Fruit fly (Drosophila melanogaster) whole organism, embryonic: Measurements from ENCODE around the gene IntS9.

Experiments used
- Abd-B ChIP-seq: fragments of 200-800 bp; sonication (Bioruptor generic); optimal IDR thresholded peaks from 2 replicates; lab custom pipeline; 2018; ENCODE audit warnings: missing biosample characterization, mild to moderate bottlenecking, missing genetic modification characterization, moderate library complexity
- B-H2 ChIP-seq: fragments of 200-800 bp; sonication (Bioruptor generic); optimal IDR thresholded peaks from 2 replicates; lab custom pipeline; 2018; ENCODE audit warnings: missing biosample characterization, mild to moderate bottlenecking, missing genetic modification characterization
- CG10321 ChIP-seq: fragments of 200-800 bp; sonication (Bioruptor generic); IDR thresholded peaks from 2 replicates; pipeline ENCODE4 v1.3.6; 2022; ENCODE audit warnings: missing biosample characterization, missing genetic modification characterization
- CG11085 ChIP-seq: fragments of 200-800 bp; sonication (Bioruptor generic); IDR thresholded peaks from 2 replicates; pipeline ENCODE4 v1.3.6; 2022; ENCODE audit warnings: missing biosample characterization, missing genetic modification characterization
- CG11560 ChIP-seq: fragments of 200-800 bp; sonication (Bioruptor generic); IDR thresholded peaks from 3 replicates; pipeline ENCODE4 v1.3.6; 2022; ENCODE audit warnings: missing biosample characterization, missing genetic modification characterization
- CG12769 ChIP-seq: fragments of 200-800 bp; sonication (Bioruptor generic); optimal IDR thresholded peaks from 2 replicates; lab custom pipeline; 2019; ENCODE audit warnings: missing biosample characterization, mild to moderate bottlenecking, missing genetic modification characterization, moderate library complexity
- CG13775 ChIP-seq: fragments of 200-800 bp; sonication (Bioruptor generic); optimal IDR thresholded peaks from 3 replicates; lab custom pipeline; 2017; ENCODE audit warnings: missing biosample characterization, mild to moderate bottlenecking, missing genetic modification characterization
- CG15011 ChIP-seq: fragments of 200-800 bp; sonication (Bioruptor generic); optimal IDR thresholded peaks from 3 replicates; lab custom pipeline; 2018; ENCODE audit warnings: missing biosample characterization, mild to moderate bottlenecking, missing genetic modification characterization
- CG16779 ChIP-seq: fragments of 200-800 bp; sonication (Bioruptor generic); IDR thresholded peaks from 2 replicates; pipeline ENCODE4 v1.3.6; 2022; ENCODE audit warnings: missing biosample characterization, missing genetic modification characterization
- CG17359 ChIP-seq: fragments of 200-800 bp; sonication (Bioruptor generic); optimal IDR thresholded peaks from 3 replicates; lab custom pipeline; 2018; ENCODE audit warnings: missing biosample characterization, mild to moderate bottlenecking, missing genetic modification characterization, moderate library complexity
- CG18619 ChIP-seq: fragments of 200-800 bp; sonication (Bioruptor generic); optimal IDR thresholded peaks from 3 replicates; lab custom pipeline; 2017; ENCODE audit warnings: missing biosample characterization, mild to moderate bottlenecking, missing genetic modification characterization
- CG2120 ChIP-seq: fragments of 200-800 bp; sonication (Bioruptor generic); optimal IDR thresholded peaks from 3 replicates; lab custom pipeline; 2016; ENCODE audit warnings: missing biosample characterization, missing genetic modification characterization
- CG2199 ChIP-seq: fragments of 200-800 bp; sonication (Bioruptor generic); IDR thresholded peaks from 3 replicates; pipeline ENCODE4 v1.3.6; 2022; ENCODE audit warnings: missing biosample characterization, missing genetic modification characterization
- CG32767 ChIP-seq: fragments of 200-800 bp; sonication (Bioruptor generic); IDR thresholded peaks from 2 replicates; pipeline ENCODE4 v1.3.6; 2022; ENCODE audit warnings: missing biosample characterization, missing genetic modification characterization
- CG33557 ChIP-seq: fragments of 200-800 bp; sonication (Bioruptor generic); optimal IDR thresholded peaks from 2 replicates; lab custom pipeline; 2019; ENCODE audit warnings: missing biosample characterization, mild to moderate bottlenecking, missing genetic modification characterization, moderate library complexity
- CG4328 ChIP-seq: fragments of 200-800 bp; sonication (Bioruptor generic); optimal IDR thresholded peaks from 3 replicates; lab custom pipeline; 2017; ENCODE audit warnings: missing biosample characterization, missing genetic modification reagents, missing genetic modification characterization
- CG4730 ChIP-seq: fragments of 200-800 bp; sonication (Bioruptor generic); IDR thresholded peaks from 2 replicates; pipeline ENCODE4 v1.3.6; 2022; ENCODE audit warnings: missing biosample characterization, missing genetic modification characterization
- CG5245 ChIP-seq: fragments of 200-800 bp; sonication (Bioruptor generic); optimal IDR thresholded peaks from 3 replicates; lab custom pipeline; 2016; ENCODE audit warnings: missing biosample characterization, missing genetic modification characterization
- CG6765 ChIP-seq: fragments of 200-800 bp; sonication (Bioruptor generic); optimal IDR thresholded peaks from 3 replicates; lab custom pipeline; 2017; ENCODE audit warnings: missing biosample characterization, mild to moderate bottlenecking, missing genetic modification characterization
- CG7556 ChIP-seq: fragments of 200-800 bp; sonication (Bioruptor generic); optimal IDR thresholded peaks from 2 replicates; lab custom pipeline; 2017; ENCODE audit warnings: missing biosample characterization, mild to moderate bottlenecking, missing genetic modification characterization
- CG7987 ChIP-seq: fragments of 200-800 bp; sonication (Bioruptor generic); optimal IDR thresholded peaks from 2 replicates; lab custom pipeline; 2018; ENCODE audit warnings: missing biosample characterization, mild to moderate bottlenecking, missing genetic modification characterization, moderate library complexity
- Chrac-16 ChIP-seq: fragments of 200-800 bp; sonication (Bioruptor generic); optimal IDR thresholded peaks from 3 replicates; lab custom pipeline; 2016; ENCODE audit warnings: missing biosample characterization, missing genetic modification characterization
- D19A ChIP-seq: fragments of 200-800 bp; optimal IDR thresholded peaks from 3 replicates; lab custom pipeline; 2019; ENCODE audit warnings: missing biosample characterization, mild to moderate bottlenecking, missing genetic modification characterization, moderate library complexity
- E2f2 ChIP-seq: fragments of 200-800 bp; sonication (Bioruptor generic); IDR thresholded peaks from 2 replicates; pipeline ENCODE4 v1.3.6; 2022; ENCODE audit warnings: missing biosample characterization, missing genetic modification characterization
- HLH54F ChIP-seq: fragments of 200-800 bp; sonication (Bioruptor generic); optimal IDR thresholded peaks from 3 replicates; lab custom pipeline; 2016; ENCODE audit warnings: missing biosample characterization, missing genetic modification characterization
- Hsf ChIP-seq: fragments of 200-800 bp; sonication (Bioruptor generic); optimal IDR thresholded peaks from 3 replicates; lab custom pipeline; 2016; ENCODE audit warnings: missing biosample characterization, missing genetic modification characterization
- Med ChIP-seq: fragments of 200-800 bp; sonication (Bioruptor generic); peaks from one replicate; lab custom pipeline; 2016; ENCODE audit warnings: missing biosample characterization, missing genetic modification characterization, mild to moderate bottlenecking, inconsistent platforms, moderate library complexity
- Usf ChIP-seq: fragments of 200-800 bp; sonication (Bioruptor generic); optimal IDR thresholded peaks from 2 replicates; lab custom pipeline; 2017; ENCODE audit warnings: missing genotype, missing biosample characterization, missing genetic modification characterization
- Xbp1 ChIP-seq: fragments of 200-800 bp; sonication (Bioruptor generic); optimal IDR thresholded peaks from 3 replicates; lab custom pipeline; 2016; ENCODE audit warnings: missing biosample characterization, mild to moderate bottlenecking, missing genetic modification characterization
- caup ChIP-seq: fragments of 200-800 bp; sonication (Bioruptor generic); optimal IDR thresholded peaks from 3 replicates; lab custom pipeline; 2017; ENCODE audit warnings: missing biosample characterization, mild to moderate bottlenecking, missing genetic modification characterization, moderate library complexity; ENCODE audit not compliant: severe bottlenecking
- cg ChIP-seq: fragments of 200-800 bp; sonication (Bioruptor generic); optimal IDR thresholded peaks from 3 replicates; lab custom pipeline; 2019; ENCODE audit warnings: missing biosample characterization, mild to moderate bottlenecking, missing genetic modification characterization, moderate library complexity
- chinmo ChIP-seq: fragments of 200-800 bp; sonication (Bioruptor generic); IDR thresholded peaks from 4 replicates; pipeline ENCODE4 v1.3.6; 2022; ENCODE audit warnings: missing biosample characterization, missing genetic modification characterization; ENCODE audit not compliant: partially characterized antibody
- dpn ChIP-seq, 2 experiments: fragments of 200-800 bp; sonication (Bioruptor generic); optimal IDR thresholded peaks; 3 replicates each; lab custom pipeline; 2016; ENCODE audit warnings: missing biosample characterization in 2 of 2, missing genetic modification characterization in 2 of 2
- exex ChIP-seq: fragments of 200-800 bp; sonication (Bioruptor generic); optimal IDR thresholded peaks from 4 replicates; lab custom pipeline; 2018; ENCODE audit warnings: missing biosample characterization, mild to moderate bottlenecking, missing genetic modification characterization, moderate library complexity
- ftz-f1 ChIP-seq: fragments of 200-800 bp; sonication (Bioruptor generic); optimal IDR thresholded peaks from 2 replicates; lab custom pipeline; 2016; ENCODE audit warnings: missing biosample characterization, missing genetic modification characterization
- ind ChIP-seq: fragments of 200-800 bp; sonication (Bioruptor generic); optimal IDR thresholded peaks from 3 replicates; lab custom pipeline; 2016; ENCODE audit warnings: missing biosample characterization, missing genetic modification characterization
- inv ChIP-seq: fragments of 200-800 bp; sonication (Bioruptor generic); IDR thresholded peaks from 2 replicates; pipeline ENCODE4 v1.3.6; 2022; ENCODE audit warnings: missing biosample characterization, missing genetic modification characterization; ENCODE audit not compliant: partially characterized antibody
- mld ChIP-seq: fragments of 200-800 bp; sonication (Bioruptor generic); IDR thresholded peaks from 3 replicates; pipeline ENCODE4 v1.3.6; 2022; ENCODE audit warnings: missing biosample characterization, missing genetic modification characterization; ENCODE audit not compliant: partially characterized antibody
- nom ChIP-seq: fragments of 200-800 bp; sonication (Bioruptor generic); optimal IDR thresholded peaks from 2 replicates; lab custom pipeline; 2017; ENCODE audit warnings: missing biosample characterization, missing genetic modification characterization, mild to moderate bottlenecking, moderate library complexity, missing genetic modification reagents
- pfk ChIP-seq: fragments of 200-800 bp; sonication (Bioruptor generic); optimal IDR thresholded peaks from 2 replicates; lab custom pipeline; 2018; ENCODE audit warnings: missing biosample characterization, mild to moderate bottlenecking, missing genetic modification characterization, moderate library complexity
- pita ChIP-seq: fragments of 200-800 bp; sonication (Bioruptor generic); optimal IDR thresholded peaks from 2 replicates; lab custom pipeline; 2017; ENCODE audit warnings: missing biosample characterization, mild to moderate bottlenecking, missing genetic modification characterization
- sd ChIP-seq: fragments of 200-800 bp; sonication (Bioruptor generic); optimal IDR thresholded peaks from 3 replicates; lab custom pipeline; 2018; ENCODE audit warnings: missing biosample characterization, mild to moderate bottlenecking, missing genetic modification characterization, moderate library complexity
- seq ChIP-seq: fragments of 200-800 bp; sonication (Bioruptor generic); IDR thresholded peaks from 2 replicates; pipeline ENCODE4 v1.3.6; 2022; ENCODE audit warnings: missing biosample characterization, missing genetic modification characterization
- sisA ChIP-seq: fragments of 200-800 bp; sonication (Bioruptor generic); IDR thresholded peaks from 2 replicates; pipeline ENCODE4 v1.3.6; 2022; ENCODE audit warnings: missing biosample characterization, missing genetic modification characterization
- tap ChIP-seq: fragments of 200-800 bp; optimal IDR thresholded peaks from 3 replicates; lab custom pipeline; 2019; ENCODE audit warnings: missing biosample characterization, mild to moderate bottlenecking, missing genetic modification characterization, moderate library complexity
- tup ChIP-seq: fragments of 200-800 bp; sonication (Bioruptor generic); optimal IDR thresholded peaks from 2 replicates; lab custom pipeline; 2016; ENCODE audit warnings: missing biosample characterization, mild to moderate bottlenecking, missing genetic modification characterization, moderate library complexity
- tx ChIP-seq: fragments of 200-800 bp; sonication (Bioruptor generic); optimal IDR thresholded peaks from 2 replicates; lab custom pipeline; 2016; ENCODE audit warnings: missing biosample characterization, missing genetic modification characterization

The IntS9 gene

DNA sequence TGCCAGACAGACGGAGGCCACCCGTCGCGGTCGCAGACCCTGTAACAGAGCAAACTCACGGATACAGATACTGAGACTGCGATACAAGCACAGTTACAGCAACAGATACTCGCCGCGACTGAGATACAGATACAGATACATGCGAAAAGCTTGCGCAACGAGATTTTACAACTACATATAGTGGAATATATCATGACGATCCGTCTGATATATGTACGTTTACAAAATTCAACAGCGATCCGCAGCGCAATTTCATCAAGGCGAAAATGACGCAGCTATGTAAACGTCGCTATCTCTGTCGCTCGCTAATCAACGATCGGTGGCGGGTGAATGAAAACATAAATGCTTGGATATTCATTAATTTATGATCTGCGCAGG lies 44.7 kb upstream of the IntS9 start (continued):
- TF ChIP-seq tup (GFP tag; lab: Kevin White, UChicago) (no peak), cg (GFP tag; lab: Kevin White, UChicago) (peak; percentile 46), sd (tag; lab: Kevin White, UChicago) (peak; percentile 81), chinmo (GFP tag; lab: Robert Waterston, UW) (peak; percentile 91; the same call in 3 of the 4 replicates), sisA (no peak), nom (GFP tag; lab: Kevin White, UChicago) (peak; percentile 51), B-H2 (GFP tag; lab: Kevin White, UChicago) (peak; percentile 20), Med (peak; percentile 79), ftz-f1 (GFP tag; lab: Kevin White, UChicago) (peak; percentile 21), caup (GFP tag; lab: Kevin White, UChicago) (peak; percentile 26), CG7556 (GFP tag; lab: Kevin White, UChicago) (no peak), ind (GFP tag; lab: Kevin White, UChicago) (no peak), CG11085 (no peak), CG12769 (tag; lab: Kevin White, UChicago) (peak; percentile 52), exex (peak; percentile 14), CG10321 (GFP tag; lab: Robert Waterston, UW) (no peak)

DNA sequence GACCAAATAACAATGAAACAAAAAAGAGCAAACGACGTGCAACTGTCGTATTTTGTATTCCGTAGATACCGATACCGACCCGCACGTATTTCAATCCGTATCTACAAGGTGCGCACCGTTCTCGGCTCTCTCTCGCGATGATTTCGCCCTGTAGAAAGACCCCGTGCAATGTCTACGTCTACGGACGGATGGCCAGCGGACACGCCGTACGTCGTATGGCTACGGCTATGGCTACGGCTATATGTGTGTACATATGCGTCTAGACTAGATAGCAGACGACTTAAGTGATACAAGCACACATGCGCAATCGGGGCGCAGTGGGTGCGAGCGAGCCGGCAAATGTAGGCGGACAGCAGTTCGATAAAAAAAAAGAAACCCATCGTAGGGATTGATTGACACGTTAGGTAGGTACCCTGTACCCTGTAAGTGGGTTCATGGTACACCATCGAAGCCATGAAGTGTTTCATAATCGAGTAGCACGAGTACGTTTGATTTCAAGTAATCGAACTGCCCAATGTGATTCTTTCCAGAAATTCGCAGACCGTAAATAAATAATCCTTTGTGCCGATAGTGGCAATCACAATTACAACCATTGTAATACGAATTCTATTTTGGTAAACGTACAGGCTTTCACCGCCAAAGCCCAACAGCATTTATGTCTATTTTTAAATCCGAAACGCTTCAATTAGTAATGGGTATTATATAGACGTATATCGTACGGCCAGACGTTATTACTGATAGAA lies 44.2 kb upstream of the IntS9 start:
- TF ChIP-seq seq (GFP tag; lab: Robert Waterston, UW) (0 out of 2 replicates have a peak, but pooled peaks have one; percentile 26), CG4328 (peak; percentile 27), CG17359 (tag; lab: Kevin White, UChicago) (peak; percentile 13), CG2120 (GFP tag; lab: Kevin White, UChicago) (peak; percentile 58), CG6765 (GFP tag; lab: Kevin White, UChicago) (peak; percentile 21), CG5245 (GFP tag; lab: Kevin White, UChicago) (no peak), HLH54F (GFP tag; lab: Kevin White, UChicago) (peak; percentile 6), exex (peak; percentile 54), CG13775 (GFP tag; lab: Kevin White, UChicago) (peak; percentile 46), CG2199 (GFP tag; lab: Robert Waterston, UW) (peak; percentile 68; the same call in 1 of the 3 replicates), CG16779 (GFP tag; lab: Robert Waterston, UW) (no peak), dpn (GFP tag; optimal IDR thresholded peaks at IDR 0.05; lab: Kevin White, UChicago) (peak; percentile 8 to 35), inv (GFP tag; lab: Robert Waterston, UW) (no peak), mld (GFP tag; lab: Robert Waterston, UW) (no peak), cg (GFP tag; lab: Kevin White, UChicago) (peak; percentile 35), Chrac-16 (peak; percentile 34), tx (peak; percentile 19), Usf (GFP tag; lab: Kevin White, UChicago) (no peak), CG11560 (tag; lab: Robert Waterston, UW) (peak; percentile 34; the same call in 1 of the 3 replicates), CG33557 (GFP tag; lab: Kevin White, UChicago) (no peak), CG32767 (GFP tag; lab: Robert Waterston, UW) (no peak), pfk (GFP tag; lab: Kevin White, UChicago) (no peak), CG11085 (no peak), E2f2 (GFP tag; lab: Robert Waterston, UW) (0 out of 2 replicates have a peak, but pooled peaks have one; percentile 21), CG4730 (GFP tag; lab: Robert Waterston, UW) (0 out of 2 replicates have a peak, but pooled peaks have one; percentile 14), D19A (tag; lab: Kevin White, UChicago) (no peak), Abd-B (GFP tag; lab: Kevin White, UChicago) (no peak), Hsf (GFP tag; lab: Kevin White, UChicago) (peak; percentile 31), CG18619 (GFP tag; lab: Kevin White, UChicago) (peak; percentile 41), CG15011 (peak; percentile 22), tap (tag; lab: Kevin White, UChicago) (no peak), CG7987 (GFP tag; lab: Kevin White, UChicago) (peak; percentile 11), pita (no peak), Xbp1 (GFP tag; lab: Kevin White, UChicago) (peak; percentile 6)
